Fruit fly (Drosophila melanogaster) whole organism, embryonic: ENCODE results near the gene Atx-1.
A peak's percentile ranks its signal among the peaks of the same experiment; 100 is the strongest.

Source experiments
- Ada2b ChIP-seq: fragments of 200-800 bp; sonication (Bioruptor generic); IDR thresholded peaks from 2 replicates; pipeline ENCODE4 v1.3.6; 2022; ENCODE audit warnings: missing biosample characterization, missing genetic modification characterization
- Asciz ChIP-seq: fragments of 200-800 bp; sonication (Bioruptor generic); optimal IDR thresholded peaks from 2 replicates; lab custom pipeline; 2017; ENCODE audit warnings: missing biosample characterization, mild to moderate bottlenecking, missing genetic modification characterization, missing genetic modification reagents
- BEAF-32 ChIP-seq: fragments of 200-800 bp; sonication (Bioruptor generic); optimal IDR thresholded peaks from 3 replicates; lab custom pipeline; 2017; ENCODE audit warnings: missing biosample characterization, missing genetic modification characterization, mild to moderate bottlenecking, moderate library complexity, missing genetic modification reagents
- CG11093 ChIP-seq: fragments of 200-800 bp; sonication (Bioruptor generic); IDR thresholded peaks from 3 replicates; pipeline ENCODE4 v1.3.6; 2022; ENCODE audit warnings: missing biosample characterization, missing genetic modification characterization
- CG12744 ChIP-seq: fragments of 200-800 bp; sonication (Bioruptor generic); optimal IDR thresholded peaks from 2 replicates; lab custom pipeline; 2016; ENCODE audit warnings: missing biosample characterization, missing genetic modification characterization
- CG15011 ChIP-seq: fragments of 200-800 bp; sonication (Bioruptor generic); optimal IDR thresholded peaks from 3 replicates; lab custom pipeline; 2018; ENCODE audit warnings: missing biosample characterization, mild to moderate bottlenecking, missing genetic modification characterization
- CG16779 ChIP-seq: fragments of 200-800 bp; sonication (Bioruptor generic); IDR thresholded peaks from 2 replicates; pipeline ENCODE4 v1.3.6; 2022; ENCODE audit warnings: missing biosample characterization, missing genetic modification characterization
- CG16815 ChIP-seq: fragments of 200-800 bp; sonication (Bioruptor generic); optimal IDR thresholded peaks from 3 replicates; lab custom pipeline; 2017; ENCODE audit warnings: missing biosample characterization, mild to moderate bottlenecking, missing genetic modification characterization
- CG17385 ChIP-seq: fragments of 200-800 bp; sonication (Bioruptor generic); optimal IDR thresholded peaks from 3 replicates; lab custom pipeline; 2018; ENCODE audit warnings: missing biosample characterization, mild to moderate bottlenecking, missing genetic modification characterization
- CG18764 ChIP-seq: fragments of 200-800 bp; sonication (Bioruptor generic); optimal IDR thresholded peaks from 3 replicates; lab custom pipeline; 2016; ENCODE audit warnings: missing biosample characterization, missing genetic modification characterization
- CG31388 ChIP-seq: fragments of 200-800 bp; sonication (Bioruptor generic); optimal IDR thresholded peaks from 2 replicates; lab custom pipeline; 2016; ENCODE audit warnings: missing biosample characterization, missing genetic modification characterization
- CG33213 ChIP-seq: fragments of 200-800 bp; sonication (Bioruptor generic); optimal IDR thresholded peaks from 3 replicates; lab custom pipeline; 2016; ENCODE audit warnings: missing biosample characterization, missing genetic modification characterization
- CG3838 ChIP-seq: fragments of 200-800 bp; sonication (Bioruptor generic); optimal IDR thresholded peaks from 3 replicates; lab custom pipeline; 2016; ENCODE audit warnings: missing biosample characterization, missing genetic modification characterization
- CG3995 ChIP-seq: fragments of 200-800 bp; sonication (Bioruptor generic); optimal IDR thresholded peaks from 3 replicates; lab custom pipeline; 2016; ENCODE audit warnings: missing biosample characterization, missing genetic modification characterization
- CG4854 ChIP-seq: fragments of 200-800 bp; sonication (Bioruptor generic); optimal IDR thresholded peaks from 2 replicates; lab custom pipeline; 2016; ENCODE audit warnings: missing biosample characterization, missing genetic modification characterization, inconsistent platforms
- CG6175 ChIP-seq: fragments of 200-800 bp; sonication (Bioruptor generic); IDR thresholded peaks from 3 replicates; pipeline ENCODE4 v1.3.6; 2022; ENCODE audit warnings: missing biosample characterization, missing genetic modification characterization
- CG6654 ChIP-seq: fragments of 200-800 bp; sonication (Bioruptor generic); optimal IDR thresholded peaks from 2 replicates; lab custom pipeline; 2017; ENCODE audit warnings: missing biosample characterization, mild to moderate bottlenecking, missing genetic modification characterization
- CG6689 ChIP-seq: fragments of 200-800 bp; sonication (Bioruptor generic); IDR thresholded peaks from 2 replicates; pipeline ENCODE4 v1.3.6; 2022; ENCODE audit warnings: missing biosample characterization, missing genetic modification characterization
- CG6765 ChIP-seq: fragments of 200-800 bp; sonication (Bioruptor generic); optimal IDR thresholded peaks from 3 replicates; lab custom pipeline; 2017; ENCODE audit warnings: missing biosample characterization, mild to moderate bottlenecking, missing genetic modification characterization
- CG6854 ChIP-seq: fragments of 200-800 bp; sonication (Bioruptor generic); optimal IDR thresholded peaks from 3 replicates; lab custom pipeline; 2017; ENCODE audit warnings: missing biosample characterization, mild to moderate bottlenecking, missing genetic modification characterization
- CG8388 ChIP-seq: fragments of 200-800 bp; sonication (Bioruptor generic); optimal IDR thresholded peaks from 2 replicates; lab custom pipeline; 2019; ENCODE audit warnings: missing biosample characterization, mild to moderate bottlenecking, missing genetic modification characterization, moderate library complexity
- CG8478 ChIP-seq: fragments of >200 bp; optimal IDR thresholded peaks from 2 replicates; lab custom pipeline; 2018
- CG9876 ChIP-seq: fragments of 200-800 bp; sonication (Bioruptor generic); optimal IDR thresholded peaks from 2 replicates; lab custom pipeline; 2016; ENCODE audit warnings: missing biosample characterization, missing genetic modification characterization
- Chrac-16 ChIP-seq: fragments of 200-800 bp; sonication (Bioruptor generic); optimal IDR thresholded peaks from 3 replicates; lab custom pipeline; 2016; ENCODE audit warnings: missing biosample characterization, missing genetic modification characterization
- CrebB ChIP-seq: fragments of 200-800 bp; sonication (Bioruptor generic); optimal IDR thresholded peaks from 3 replicates; lab custom pipeline; 2018; ENCODE audit warnings: missing biosample characterization, mild to moderate bottlenecking, missing genetic modification characterization
- Drgx ChIP-seq: fragments of 200-800 bp; sonication (Bioruptor generic); IDR thresholded peaks from 2 replicates; pipeline ENCODE4 v1.3.6; 2022; ENCODE audit warnings: missing biosample characterization, missing genetic modification characterization
- HmgZ ChIP-seq: fragments of 200-800 bp; sonication (Bioruptor generic); optimal IDR thresholded peaks from 2 replicates; lab custom pipeline; 2018; ENCODE audit warnings: missing biosample characterization, mild to moderate bottlenecking, missing genetic modification characterization
- Hr51 ChIP-seq, 2 experiments: fragments of 200-800 bp; sonication (Bioruptor generic); optimal IDR thresholded peaks; 2 replicates in 1 of 2; 3 replicates in 1 of 2; lab custom pipeline; 2016 to 2018; ENCODE audit warnings: missing biosample characterization in 2 of 2, missing genetic modification characterization in 2 of 2, mild to moderate bottlenecking in 1 of 2, moderate library complexity in 1 of 2
- Lhr ChIP-seq: fragments of 200-800 bp; sonication (Bioruptor generic); optimal IDR thresholded peaks from 3 replicates; lab custom pipeline; 2017; ENCODE audit warnings: mild to moderate bottlenecking, missing biosample characterization, missing genetic modification reagents, missing genetic modification characterization
- MBD-R2 ChIP-seq: fragments of 200-800 bp; sonication (Bioruptor generic); IDR thresholded peaks from 2 replicates; pipeline ENCODE4 v1.3.6; 2022; ENCODE audit warnings: missing biosample characterization, missing genetic modification characterization
- Nf-YC ChIP-seq: fragments of 200-800 bp; optimal IDR thresholded peaks from 3 replicates; lab custom pipeline; 2019; ENCODE audit warnings: missing biosample characterization, mild to moderate bottlenecking, missing genetic modification characterization, moderate library complexity
- Ptx1 ChIP-seq: fragments of 200-800 bp; sonication (Bioruptor generic); IDR thresholded peaks from 2 replicates; pipeline ENCODE4 v1.3.6; 2022; ENCODE audit warnings: missing biosample characterization, missing genetic modification characterization
- Sox102F ChIP-seq: fragments of 200-800 bp; sonication (Bioruptor generic); optimal IDR thresholded peaks from 2 replicates; lab custom pipeline; 2018; ENCODE audit warnings: missing biosample characterization, mild to moderate bottlenecking, missing genetic modification characterization, moderate library complexity
- Trl ChIP-seq, 3 experiments: fragments of >200 bp in 2 of 3; fragments of 200-800 bp in 1 of 3; sonication (Bioruptor generic) in 1 of 3; optimal IDR thresholded peaks; 2 replicates in 1 of 3; 3 replicates in 2 of 3; lab custom pipeline; 2016 to 2017; ENCODE audit warnings: missing biosample characterization in 1 of 3, missing genetic modification characterization in 1 of 3
- ab ChIP-seq: fragments of 200-800 bp; sonication (Bioruptor generic); optimal IDR thresholded peaks from 2 replicates; lab custom pipeline; 2016; ENCODE audit warnings: missing biosample characterization, missing genetic modification characterization
- ac ChIP-seq: fragments of 200-800 bp; sonication (Bioruptor generic); optimal IDR thresholded peaks from 3 replicates; lab custom pipeline; 2017; ENCODE audit warnings: missing biosample characterization, mild to moderate bottlenecking, missing genetic modification characterization
- bbx ChIP-seq: fragments of 200-800 bp; sonication (Bioruptor generic); IDR thresholded peaks from 2 replicates; pipeline ENCODE4 v1.3.6; 2022; ENCODE audit warnings: missing biosample characterization, missing genetic modification characterization; ENCODE audit not compliant: partially characterized antibody
- bigmax ChIP-seq: fragments of 200-800 bp; sonication (Bioruptor generic); optimal IDR thresholded peaks from 2 replicates; lab custom pipeline; 2018; ENCODE audit warnings: missing biosample characterization, mild to moderate bottlenecking, missing genetic modification characterization
- dan ChIP-seq: fragments of 200-800 bp; sonication (Bioruptor generic); IDR thresholded peaks from 2 replicates; pipeline ENCODE4 v1.3.6; 2022; ENCODE audit warnings: missing biosample characterization, missing genetic modification characterization
- dati ChIP-seq: fragments of 200-800 bp; sonication (Bioruptor generic); IDR thresholded peaks from 2 replicates; pipeline ENCODE4 v1.3.6; 2022; ENCODE audit warnings: missing biosample characterization, missing genetic modification characterization
- ftz-f1 ChIP-seq: fragments of 200-800 bp; sonication (Bioruptor generic); optimal IDR thresholded peaks from 2 replicates; lab custom pipeline; 2016; ENCODE audit warnings: missing biosample characterization, missing genetic modification characterization
- hkb ChIP-seq, 2 experiments: fragments of 200-800 bp in 1 of 2; fragments of >200 bp in 1 of 2; sonication (Bioruptor generic) in 1 of 2; IDR thresholded peaks in 1 of 2; optimal IDR thresholded peaks in 1 of 2; 2 replicates each; pipeline versions ENCODE4 v1.3.6 to Lab custom; 2017 to 2022; ENCODE audit warnings: missing biosample characterization in 1 of 2, missing genetic modification characterization in 1 of 2
- jumu ChIP-seq: fragments of 200-800 bp; sonication (Bioruptor generic); optimal IDR thresholded peaks from 3 replicates; lab custom pipeline; 2016; ENCODE audit warnings: missing biosample characterization, missing genetic modification characterization
- onecut ChIP-seq: fragments of 200-800 bp; sonication (Bioruptor generic); IDR thresholded peaks from 2 replicates; pipeline ENCODE4 v1.3.6; 2022; ENCODE audit warnings: missing biosample characterization, missing genetic modification characterization
- peb ChIP-seq: fragments of 200-800 bp; sonication (Bioruptor generic); IDR thresholded peaks from 2 replicates; pipeline ENCODE4 v1.3.6; 2022; ENCODE audit warnings: missing biosample characterization, missing genetic modification characterization
- pzg ChIP-seq: fragments of 200-800 bp; sonication (Bioruptor generic); optimal IDR thresholded peaks from 3 replicates; lab custom pipeline; 2018; ENCODE audit warnings: missing biosample characterization, mild to moderate bottlenecking, missing genetic modification characterization, moderate library complexity
- scrt ChIP-seq: fragments of 200-800 bp; sonication (Bioruptor generic); optimal IDR thresholded peaks from 2 replicates; lab custom pipeline; 2018; ENCODE audit warnings: missing biosample characterization, mild to moderate bottlenecking, missing genetic modification characterization, moderate library complexity
- sim ChIP-seq: fragments of 200-800 bp; sonication (Bioruptor generic); IDR thresholded peaks from 2 replicates; pipeline ENCODE4 v1.3.6; 2022; ENCODE audit warnings: missing biosample characterization, missing genetic modification characterization
- tx ChIP-seq: fragments of 200-800 bp; sonication (Bioruptor generic); optimal IDR thresholded peaks from 2 replicates; lab custom pipeline; 2016; ENCODE audit warnings: missing biosample characterization, missing genetic modification characterization
- wdn ChIP-seq: fragments of 200-800 bp; sonication (Bioruptor generic); IDR thresholded peaks from 2 replicates; pipeline ENCODE4 v1.3.6; 2022; ENCODE audit warnings: missing biosample characterization, missing genetic modification characterization

Gene Atx-1

DNA sequence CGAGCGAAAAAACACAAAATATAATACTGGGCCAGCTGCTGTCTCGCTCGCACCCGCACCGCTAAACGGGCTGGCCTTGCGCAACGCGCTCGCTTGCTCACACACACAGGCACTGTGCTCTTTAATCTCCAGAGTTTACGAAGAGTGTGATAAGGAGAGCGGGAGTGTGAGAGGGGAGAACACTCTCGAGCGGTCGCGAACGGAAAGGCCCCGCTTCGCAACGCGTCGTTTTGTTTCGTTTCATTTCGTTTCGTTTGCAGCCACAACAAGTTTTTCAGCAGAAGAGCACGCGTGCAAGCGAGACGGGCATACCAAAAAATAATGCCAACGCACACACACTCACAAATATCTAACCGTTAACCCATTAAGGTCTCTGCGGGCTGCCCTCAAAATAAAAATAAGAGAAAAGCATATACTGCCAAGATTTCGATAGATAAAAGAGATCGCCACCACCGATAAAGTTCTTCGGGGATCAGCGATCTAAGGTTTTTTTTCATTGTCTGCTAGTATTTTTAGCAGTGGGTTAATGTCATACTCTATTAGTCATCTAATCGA is 38.6 kb downstream of the Atx-1 start (continued):
- TF ChIP-seq CG33213 (GFP tag; lab: Kevin White, UChicago) = no peak
- peak; percentile 84 for TF ChIP-seq Drgx
- TF ChIP-seq peb (GFP tag; lab: Robert Waterston, UW) = peak; percentile 53; the same call in 1 of the 2 replicates
- TF ChIP-seq scrt = peak; percentile 32
- no peak for TF ChIP-seq CG6654 (GFP tag; lab: Kevin White, UChicago)
- no peak for TF ChIP-seq CG8388 (GFP tag; lab: Kevin White, UChicago)
- TF ChIP-seq CG12744 (GFP tag; lab: Kevin White, UChicago) = peak; percentile 8
- no peak for TF ChIP-seq CG11093 (GFP tag; lab: Robert Waterston, UW)
- TF ChIP-seq wdn (GFP tag; lab: Robert Waterston, UW) = peak; percentile 61; the same call in 1 of the 2 replicates
- TF ChIP-seq CG6765 (GFP tag; lab: Kevin White, UChicago) = no peak
- TF ChIP-seq CG15011 (GFP tag; lab: Kevin White, UChicago) = no peak
- no peak for TF ChIP-seq bigmax
- no peak for TF ChIP-seq dan (GFP tag; lab: Robert Waterston, UW)
- peak; percentile 19 for TF ChIP-seq CG16815 (GFP tag; lab: Kevin White, UChicago)
- peak; percentile 68 for TF ChIP-seq Ptx1 (GFP tag; lab: Robert Waterston, UW)
- no peak; the same call in 1 of the 2 replicates for TF ChIP-seq sim (GFP tag; lab: Robert Waterston, UW)
- TF ChIP-seq Trl (optimal IDR thresholded peaks at IDR 0.05; lab: Kevin White, UChicago) = peak; percentile 70 to 77
- TF ChIP-seq Trl (GFP tag; optimal IDR thresholded peaks at IDR 0.05; lab: Kevin White, UChicago) = no peak
- no peak for TF ChIP-seq ab (GFP tag; lab: Kevin White, UChicago)
- TF ChIP-seq Asciz (GFP tag; lab: Kevin White, UChicago) = no peak
- TF ChIP-seq CG3838 (GFP tag; lab: Kevin White, UChicago) = no peak
- TF ChIP-seq CG6689 (GFP tag; lab: Robert Waterston, UW) = peak; percentile 63
- TF ChIP-seq CG6175 (GFP tag; lab: Robert Waterston, UW) = peak; percentile 48; the same call in 1 of the 3 replicates
- TF ChIP-seq CG6854 (GFP tag; lab: Kevin White, UChicago) = peak; percentile 52
- peak; percentile 90 for TF ChIP-seq ftz-f1 (GFP tag; lab: Kevin White, UChicago)
- no peak for TF ChIP-seq CG18764 (GFP tag; lab: Kevin White, UChicago)
- TF ChIP-seq CG4854 = no peak
- TF ChIP-seq CG9876 = no peak
- TF ChIP-seq ac (GFP tag; lab: Kevin White, UChicago) = no peak
- TF ChIP-seq Sox102F (GFP tag; lab: Kevin White, UChicago) = peak; percentile 53
- peak; percentile 60 for TF ChIP-seq tx
- TF ChIP-seq hkb (optimal IDR thresholded peaks at IDR 0.05; lab: Kevin White, UChicago) = no peak
- TF ChIP-seq hkb (GFP tag; IDR thresholded peaks at IDR 0.05; lab: Robert Waterston, UW) = peak; percentile 29; the same call in 1 of the 2 replicates
- no peak for TF ChIP-seq Lhr (GFP tag; lab: Kevin White, UChicago)
- no peak for TF ChIP-seq jumu (GFP tag; lab: Kevin White, UChicago)
- peak; percentile 10 for TF ChIP-seq CG3995 (GFP tag; lab: Kevin White, UChicago)
- TF ChIP-seq dati (GFP tag; lab: Robert Waterston, UW) = no peak
- TF ChIP-seq CG17385 (GFP tag; lab: Kevin White, UChicago) = peak; percentile 37
- no peak for TF ChIP-seq CG16779 (GFP tag; lab: Robert Waterston, UW)
- no peak for TF ChIP-seq CrebB
- TF ChIP-seq CG8478 (lab: Kevin White, UChicago) = peak; percentile 79
- peak; percentile 66 for TF ChIP-seq Nf-YC (tag; lab: Kevin White, UChicago)
- no peak for TF ChIP-seq pzg (GFP tag; lab: Kevin White, UChicago)
- TF ChIP-seq Chrac-16 = peak; percentile 25
- peak; percentile 23; the same call in 1 of the 2 replicates for TF ChIP-seq onecut (GFP tag; lab: Robert Waterston, UW)
- no peak for TF ChIP-seq CG31388 (GFP tag; lab: Kevin White, UChicago)
- TF ChIP-seq MBD-R2 (GFP tag; lab: Robert Waterston, UW) = peak; percentile 47
- no peak for TF ChIP-seq BEAF-32 (GFP tag; lab: Kevin White, UChicago)
- peak; percentile 66 for TF ChIP-seq bbx
- peak; percentile 61 for TF ChIP-seq HmgZ (tag; lab: Kevin White, UChicago)
- peak; percentile 64; the same call in 1 of the 2 replicates for TF ChIP-seq Ada2b (GFP tag; lab: Robert Waterston, UW)
- TF ChIP-seq Hr51 (GFP tag; optimal IDR thresholded peaks at IDR 0.05; lab: Kevin White, UChicago) = peak in 1 of 2 experiments; percentile 42
